Fruit fly (Drosophila melanogaster): Measurements from ENCODE around the gene CG44362.

- TF ChIP-seq CG8301 (tag; optimal IDR thresholded peaks at IDR 0.05) (no peak), CG8159 (tag; optimal IDR thresholded peaks at IDR 0.05) (no peak), CG32121 (GFP tag; IDR thresholded peaks at IDR 0.05) (no peak), rn (GFP tag; IDR thresholded peaks at IDR 0.05) (no peak), CG10348 (GFP tag; IDR thresholded peaks at IDR 0.05) (no peak), EcR (GFP tag; optimal IDR thresholded peaks at IDR 0.05) (no peak)
Measured at dm6 chr3L:11444861-11445260, 47.5 kb downstream of the CG44362 start, which contains the start of gene CG7557.
